Worm (Caenorhabditis elegans): Measurements from ENCODE around the gene str-28.

ce11 chrV:7439807-7440206 is 32.9 kb downstream of the str-28 start, which contains the start of gene try-13:
- TF ChIP-seq ama-1 (optimal IDR thresholded peaks at IDR 0.05), result no peak
- no peak for TF ChIP-seq ceh-36 (tag; optimal IDR thresholded peaks at IDR 0.05)
- no peak for TF ChIP-seq F13C5.2 (tag; optimal IDR thresholded peaks at IDR 0.05)
- no peak for TF ChIP-seq tbx-11 (GFP tag; IDR thresholded peaks at IDR 0.05)
- no peak for TF ChIP-seq hmg-4 (GFP tag; optimal IDR thresholded peaks at IDR 0.05)

All from whole organism, early embryonic.